Fruit fly (Drosophila melanogaster): ENCODE data around the gene CG13887.
A peak's percentile ranks its signal among the peaks of the same experiment; 100 is the strongest.

Gene CG13887

DNA sequence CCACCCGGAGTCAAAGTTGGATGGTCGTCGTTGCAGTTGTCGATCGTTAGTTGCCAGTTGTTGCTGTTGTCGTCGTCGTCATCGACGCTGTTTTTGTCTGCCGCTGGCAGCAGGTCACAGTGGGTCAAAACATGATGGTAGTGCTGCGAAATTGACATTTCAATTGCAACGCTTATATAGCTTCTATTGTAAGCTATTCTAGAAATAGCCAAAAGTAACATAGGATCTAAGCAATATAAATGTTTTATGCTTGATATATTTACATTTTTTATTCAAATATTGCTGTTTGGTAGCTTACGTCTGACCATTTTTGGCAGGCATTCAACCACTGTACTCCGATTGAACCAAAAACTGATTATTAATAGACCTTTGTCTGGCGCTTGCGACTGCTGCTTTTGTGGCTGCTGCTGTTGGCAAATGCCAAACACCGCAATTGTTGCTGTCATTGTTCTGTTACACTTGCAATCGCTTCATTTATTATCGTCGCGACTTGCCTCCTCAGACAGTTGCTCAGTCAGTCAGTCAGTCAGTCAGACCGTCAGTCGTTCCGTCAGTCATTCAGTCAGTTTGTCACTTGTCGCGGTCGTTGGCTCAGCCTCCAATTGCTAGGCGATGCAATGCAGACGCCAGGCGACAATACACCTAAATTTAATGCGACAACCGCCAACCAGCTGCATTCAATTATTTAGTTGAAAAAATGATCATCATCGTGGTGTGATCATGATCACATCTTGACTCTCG, 46.2 kb upstream of the CG13887 start (continued):
- TF ChIP-seq dati (GFP tag; IDR thresholded peaks at IDR 0.05) (no peak), Mes4 (GFP tag; optimal IDR thresholded peaks at IDR 0.05) (peak; percentile 47), CG5953 (GFP tag; IDR thresholded peaks at IDR 0.05) (no peak; the same call in 1 of the 2 replicates), bsh (GFP tag; optimal IDR thresholded peaks at IDR 0.05) (peak; percentile 49 to 80), pum (GFP tag; optimal IDR thresholded peaks at IDR 0.05) (peak; percentile 15), Dad (GFP tag; optimal IDR thresholded peaks at IDR 0.05) (peak; percentile 22), kay (GFP tag; optimal IDR thresholded peaks at IDR 0.05) (no peak), CG6765 (GFP tag; optimal IDR thresholded peaks at IDR 0.05) (peak; percentile 24), mirr (GFP tag; optimal IDR thresholded peaks at IDR 0.05) (no peak), zen2 (GFP tag; IDR thresholded peaks at IDR 0.05; ENCODE audit: partially characterized antibody) (no peak), CG7357 (GFP tag; IDR thresholded peaks at IDR 0.05) (peak; percentile 43; the same call in 1 of the 3 replicates), Atf-2 (GFP tag; optimal IDR thresholded peaks at IDR 0.05) (peak; percentile 16), ara (GFP tag; IDR thresholded peaks at IDR 0.05) (peak; percentile 77), sens (GFP tag) (peak; percentile 94), vfl (GFP tag; optimal IDR thresholded peaks at IDR 0.05) (no peak), CG14860 (GFP tag; IDR thresholded peaks at IDR 0.05; ENCODE audit: partially characterized antibody) (peak; percentile 46; the same call in 1 of the 3 replicates), CG11456 (GFP tag; IDR thresholded peaks at IDR 0.05) (no peak), dmrt11E (tag; optimal IDR thresholded peaks at IDR 0.05) (peak; percentile 73), CG1603 (tag; optimal IDR thresholded peaks at IDR 0.05) (peak; percentile 73), CG17328 (GFP tag; IDR thresholded peaks at IDR 0.05) (peak; percentile 73), twi (tag; optimal IDR thresholded peaks at IDR 0.05) (peak; percentile 7), CG7786 (GFP tag; optimal IDR thresholded peaks at IDR 0.05) (no peak), CG11560 (tag; IDR thresholded peaks at IDR 0.05) (no peak), pho (GFP tag; optimal IDR thresholded peaks at IDR 0.05) (no peak), gsb-n (tag; optimal IDR thresholded peaks at IDR 0.05) (peak; percentile 62), NFAT (GFP tag; IDR thresholded peaks at IDR 0.05) (no peak), bigmax (GFP tag; optimal IDR thresholded peaks at IDR 0.05) (no peak), CG7556 (GFP tag; optimal IDR thresholded peaks at IDR 0.05) (peak; percentile 67), CG17612 (GFP tag; IDR thresholded peaks at IDR 0.05) (no peak), chm (GFP tag; IDR thresholded peaks at IDR 0.05) (no peak), CG16863 (GFP tag; optimal IDR thresholded peaks at IDR 0.05) (peak; percentile 15), ro (GFP tag; IDR thresholded peaks at IDR 0.05) (no peak), Pdp1 (GFP tag; optimal IDR thresholded peaks at IDR 0.05) (peak; percentile 23 to 31), MBD-R2 (GFP tag; IDR thresholded peaks at IDR 0.05) (peak; percentile 36), ttk (GFP tag; IDR thresholded peaks at IDR 0.05) (0 out of 2 replicates have a peak, but pooled peaks have one; percentile 28), MESR4 (GFP tag; optimal IDR thresholded peaks at IDR 0.05) (no peak), bcd (GFP tag; optimal IDR thresholded peaks at IDR 0.05) (peak; percentile 56), az2 (GFP tag; optimal IDR thresholded peaks at IDR 0.05) (peak; percentile 61), Ets97D (GFP tag; optimal IDR thresholded peaks at IDR 0.05) (no peak), CG10267 (tag; optimal IDR thresholded peaks at IDR 0.05) (peak; percentile 58), slbo (GFP tag; IDR thresholded peaks at IDR 0.05) (peak; percentile 18; the same call in 1 of the 2 replicates), CG8089 (GFP tag; optimal IDR thresholded peaks at IDR 0.05) (no peak), Blimp-1 (GFP tag; optimal IDR thresholded peaks at IDR 0.05) (peak; percentile 69), Xbp1 (GFP tag; optimal IDR thresholded peaks at IDR 0.05) (peak; percentile 66), ac (GFP tag; optimal IDR thresholded peaks at IDR 0.05) (peak; percentile 50), ab (GFP tag; optimal IDR thresholded peaks at IDR 0.05) (no peak), hbn (GFP tag; IDR thresholded peaks at IDR 0.05; ENCODE audit: partially characterized antibody) (no peak), CG2120 (GFP tag; optimal IDR thresholded peaks at IDR 0.05) (no peak), hb (GFP tag; IDR thresholded peaks at IDR 0.05; ENCODE audit: partially characterized antibody) (peak; percentile 73; the same call in 2 of the 3 replicates), CG13775 (GFP tag; optimal IDR thresholded peaks at IDR 0.05) (peak; percentile 11)
